Worm (Caenorhabditis elegans) whole organism, L1 larva: ENCODE measurements around the gene test-1.

ENCODE experiments used
- ceh-88 ChIP-seq: fragments of 200-800 bp; sonication (Bioruptor generic); IDR thresholded peaks from 2 replicates; pipeline ENCODE4 v1.3.6; 2022; ENCODE audit warnings: missing genetic modification characterization, missing compliant biosample characterization
- elt-3 ChIP-seq, 6 experiments: fragments of 150-350 bp in 1 of 6; sonication (generic microtip); optimal IDR thresholded peaks; 2 replicates each; lab custom pipeline; 2017 to 2018; ENCODE audit warnings: missing biosample characterization in 6 of 6, missing genetic modification characterization in 6 of 6, inconsistent platforms in 1 of 6
- irx-1 ChIP-seq: sonication (generic microtip); optimal IDR thresholded peaks from 2 replicates; lab custom pipeline; 2016; ENCODE audit warnings: missing genetic modification characterization, missing compliant biosample characterization
- mep-1 ChIP-seq: fragments of 150-350 bp; optimal IDR thresholded peaks from 2 replicates; lab custom pipeline; 2014; ENCODE audit warnings: missing biosample characterization, missing genetic modification characterization
- nhr-76 ChIP-seq: sonication (generic microtip); optimal IDR thresholded peaks from 2 replicates; lab custom pipeline; 2017; ENCODE audit warnings: missing biosample characterization, missing genetic modification characterization
- unc-62 ChIP-seq: fragments of 150-350 bp; optimal IDR thresholded peaks from 2 replicates; lab custom pipeline; 2014; ENCODE audit warnings: missing biosample characterization, missing genetic modification reagents, missing genetic modification characterization

ce11 chrIV:2137478-2137877, 727 bp downstream of the test-1 start:
- no peak for TF ChIP-seq ceh-88 (GFP tag; lab: Robert Waterston, UW)
- no peak for TF ChIP-seq unc-62 (GFP tag; lab: Kevin White, UChicago)
- TF ChIP-seq elt-3 (tag; optimal IDR thresholded peaks at IDR 0.05; lab: Kevin White, UChicago): no peak
- no peak for TF ChIP-seq nhr-76 (tag; lab: Kevin White, UChicago)
- TF ChIP-seq mep-1 (tag; lab: Kevin White, UChicago): no peak
- no peak for TF ChIP-seq irx-1 (tag; lab: Kevin White, UChicago)
